Worm (Caenorhabditis elegans) whole organism, young adult: ENCODE measurements around the gene best-5.

Source experiments
- B0035.1 ChIP-seq: sonication (generic microtip); optimal IDR thresholded peaks from 2 replicates; lab custom pipeline; 2016; ENCODE audit warnings: missing genetic modification characterization, mild to moderate bottlenecking, missing compliant biosample characterization, missing genotype, missing genetic modification reagents
- B0261.1 ChIP-seq: sonication (generic microtip); optimal IDR thresholded peaks from 2 replicates; lab custom pipeline; 2016; ENCODE audit warnings: mild to moderate bottlenecking, missing genetic modification characterization, moderate library complexity, missing compliant biosample characterization
- B0336.3 ChIP-seq: fragments of 200-800 bp; sonication (Bioruptor generic); IDR thresholded peaks from 2 replicates; pipeline ENCODE4 v1.3.6; 2022; ENCODE audit warnings: missing genetic modification characterization, missing compliant biosample characterization
- C17E4.6 ChIP-seq: fragments of 200-800 bp; sonication (Bioruptor generic); IDR thresholded peaks from 2 replicates; pipeline ENCODE4 v1.3.6; 2022; ENCODE audit warnings: missing genetic modification reagents, missing genetic modification characterization, missing compliant biosample characterization
- F22D6.2 ChIP-seq: sonication (generic microtip); optimal IDR thresholded peaks from 2 replicates; lab custom pipeline; 2016; ENCODE audit warnings: mild to moderate bottlenecking, missing genetic modification characterization, missing compliant biosample characterization
- F37B4.10 ChIP-seq: fragments of 200-800 bp; sonication (Bioruptor generic); IDR thresholded peaks from 2 replicates; pipeline ENCODE4 v1.3.6; 2022; ENCODE audit warnings: missing genetic modification characterization, missing compliant biosample characterization
- F52B5.7 ChIP-seq: sonication (generic microtip); optimal IDR thresholded peaks from 2 replicates; lab custom pipeline; 2016; ENCODE audit warnings: mild to moderate bottlenecking, missing genetic modification characterization, missing compliant biosample characterization
- F57A8.1 ChIP-seq: fragments of 200-800 bp; sonication (Bioruptor generic); optimal IDR thresholded peaks from 2 replicates; lab custom pipeline; 2018; ENCODE audit warnings: mild to moderate bottlenecking, missing genetic modification characterization, moderate library complexity, missing compliant biosample characterization
- ZK185.1 ChIP-seq: sonication (generic microtip); optimal IDR thresholded peaks from 2 replicates; lab custom pipeline; 2016; ENCODE audit warnings: mild to moderate bottlenecking, missing genetic modification characterization, missing compliant biosample characterization; ENCODE audit not compliant: poor library complexity, severe bottlenecking
- akir-1 ChIP-seq: fragments of 200-800 bp; sonication (Bioruptor generic); optimal IDR thresholded peaks from 2 replicates; lab custom pipeline; 2018; ENCODE audit warnings: mild to moderate bottlenecking, missing genetic modification characterization, moderate library complexity, missing compliant biosample characterization
- ama-1 ChIP-seq, 3 experiments: fragments of 150-350 bp in 1 of 3; sonication (generic microtip) in 2 of 3; optimal IDR thresholded peaks; 2 replicates each; lab custom pipeline; 2014 to 2018; ENCODE audit warnings: missing biosample characterization in 2 of 3, missing genetic modification characterization in 2 of 3, missing genetic modification reagents in 2 of 3
- atf-7 ChIP-seq: sonication (generic microtip); optimal IDR thresholded peaks from 2 replicates; lab custom pipeline; 2017; ENCODE audit warnings: mild to moderate bottlenecking, missing genetic modification characterization, missing compliant biosample characterization
- bed-1 ChIP-seq: fragments of 200-800 bp; sonication (Bioruptor generic); IDR thresholded peaks from 2 replicates; pipeline ENCODE4 v1.3.6; 2022; ENCODE audit warnings: missing genetic modification reagents, missing genetic modification characterization, missing compliant biosample characterization
- bed-2 ChIP-seq: fragments of 200-800 bp; sonication (Bioruptor generic); IDR thresholded peaks from 2 replicates; pipeline ENCODE4 v1.3.6; 2022; ENCODE audit warnings: missing genetic modification reagents, missing genetic modification characterization, missing compliant biosample characterization
- ceh-100 ChIP-seq: fragments of 200-800 bp; sonication (Bioruptor generic); IDR thresholded peaks from 2 replicates; pipeline ENCODE4 v1.3.6; 2022; ENCODE audit warnings: missing genetic modification reagents, missing genetic modification characterization, missing compliant biosample characterization
- ceh-27 ChIP-seq: fragments of 200-800 bp; sonication (Bioruptor generic); optimal IDR thresholded peaks from 2 replicates; lab custom pipeline; 2018; ENCODE audit warnings: mild to moderate bottlenecking, missing genetic modification characterization, moderate library complexity, missing compliant biosample characterization
- ceh-58 ChIP-seq: fragments of 200-800 bp; sonication (Bioruptor generic); IDR thresholded peaks from 2 replicates; pipeline ENCODE4 v1.3.6; 2022; ENCODE audit warnings: missing genetic modification characterization, missing compliant biosample characterization
- die-1 ChIP-seq: sonication (generic microtip); optimal IDR thresholded peaks from 2 replicates; lab custom pipeline; 2016; ENCODE audit warnings: missing genotype, mild to moderate bottlenecking, missing genetic modification characterization, missing compliant biosample characterization
- dox-1 ChIP-seq: fragments of 200-800 bp; sonication (Bioruptor generic); IDR thresholded peaks from 2 replicates; pipeline ENCODE4 v1.3.6; 2022; ENCODE audit warnings: missing genetic modification reagents, missing genetic modification characterization, missing compliant biosample characterization
- fkh-3 ChIP-seq: sonication (generic microtip); optimal IDR thresholded peaks from 2 replicates; lab custom pipeline; 2016; ENCODE audit warnings: mild to moderate bottlenecking, missing genetic modification characterization, missing compliant biosample characterization
- hmg-1.2 ChIP-seq: fragments of 200-800 bp; sonication (Bioruptor generic); IDR thresholded peaks from 2 replicates; pipeline ENCODE4 v1.3.6; 2022; ENCODE audit warnings: missing genetic modification reagents, missing genetic modification characterization, missing compliant biosample characterization
- hsf-1 ChIP-seq: fragments of 200-800 bp; sonication (Bioruptor generic); IDR thresholded peaks from 2 replicates; pipeline ENCODE4 v1.3.6; 2022; ENCODE audit warnings: missing genetic modification reagents, missing genetic modification characterization, missing compliant biosample characterization
- let-526 ChIP-seq: fragments of 200-800 bp; sonication (Bioruptor generic); IDR thresholded peaks from 2 replicates; pipeline ENCODE4 v1.3.6; 2022; ENCODE audit warnings: missing genetic modification reagents, missing genetic modification characterization, missing compliant biosample characterization
- lin-35 ChIP-seq, 3 experiments: fragments of 150-350 bp in 2 of 3; sonication (generic microtip) in 1 of 3; optimal IDR thresholded peaks; 2 replicates each; lab custom pipeline; 2014 to 2018; ENCODE audit warnings: missing biosample characterization in 3 of 3, missing genetic modification characterization in 3 of 3, missing genetic modification reagents in 3 of 3
- lin-40 ChIP-seq: sonication (generic microtip); optimal IDR thresholded peaks from 2 replicates; lab custom pipeline; 2016; ENCODE audit warnings: missing genetic modification characterization, mild to moderate bottlenecking, missing compliant biosample characterization, missing genotype, missing genetic modification reagents
- lir-1 ChIP-seq: fragments of 200-800 bp; sonication (Bioruptor generic); conservative IDR thresholded peaks from 2 replicates; pipeline ENCODE4 v1.3.6; 2022; ENCODE audit warnings: missing genetic modification reagents, missing genetic modification characterization, missing compliant biosample characterization
- mcd-1 ChIP-seq: fragments of 200-800 bp; sonication (Bioruptor generic); IDR thresholded peaks from 2 replicates; pipeline ENCODE4 v1.3.6; 2022; ENCODE audit warnings: missing genetic modification reagents, missing genetic modification characterization, missing compliant biosample characterization
- mel-28 ChIP-seq: sonication (generic microtip); optimal IDR thresholded peaks from 2 replicates; lab custom pipeline; 2016; ENCODE audit warnings: borderline replicate concordance, mild to moderate bottlenecking, missing genetic modification characterization, missing compliant biosample characterization
- mes-4 ChIP-seq: sonication (generic microtip); optimal IDR thresholded peaks from 2 replicates; lab custom pipeline; 2016; ENCODE audit warnings: missing genotype, missing genetic modification characterization, missing compliant biosample characterization
- nhr-27 ChIP-seq: fragments of 200-800 bp; sonication (Bioruptor generic); optimal IDR thresholded peaks from 2 replicates; lab custom pipeline; 2018; ENCODE audit warnings: mild to moderate bottlenecking, missing genetic modification characterization, moderate library complexity, missing compliant biosample characterization
- nhr-90 ChIP-seq: sonication (generic microtip); optimal IDR thresholded peaks from 2 replicates; lab custom pipeline; 2016; ENCODE audit warnings: missing genotype, mild to moderate bottlenecking, missing genetic modification characterization, missing compliant biosample characterization
- rpc-1 ChIP-seq, 2 experiments: fragments of 150-350 bp in 1 of 2; sonication (generic microtip) in 1 of 2; optimal IDR thresholded peaks; 2 replicates each; lab custom pipeline; 2014 to 2018; ENCODE audit warnings: missing biosample characterization in 1 of 2, missing genetic modification characterization in 1 of 2, missing genetic modification reagents in 1 of 2, missing genotype in 1 of 2
- sptf-2 ChIP-seq: fragments of 200-800 bp; sonication (Bioruptor generic); optimal IDR thresholded peaks from 2 replicates; lab custom pipeline; 2018; ENCODE audit warnings: mild to moderate bottlenecking, missing genetic modification characterization, missing compliant biosample characterization
- unc-130 ChIP-seq: sonication (generic microtip); optimal IDR thresholded peaks from 2 replicates; lab custom pipeline; 2016; ENCODE audit warnings: missing genetic modification reagents, missing genetic modification characterization, missing compliant biosample characterization
- xnd-1 ChIP-seq: sonication (generic microtip); optimal IDR thresholded peaks from 2 replicates; lab custom pipeline; 2016; ENCODE audit warnings: missing genotype, missing genetic modification reagents, missing genetic modification characterization, missing compliant biosample characterization

best-5 gene

ce11 chrIII:9658569-9658968 is 31.5 kb downstream of the best-5 start:
- TF ChIP-seq ceh-100 (no peak), B0261.1 (tag; lab: Kevin White, UChicago) (no peak), mcd-1 (no peak), unc-130 (no peak), F57A8.1 (GFP tag; lab: Kevin White, UChicago) (no peak), mes-4 (tag; lab: Kevin White, UChicago) (no peak), lin-35 (GFP tag; optimal IDR thresholded peaks at IDR 0.05; lab: Kevin White, UChicago) (no peak), ceh-58 (GFP tag; lab: Robert Waterston, UW) (no peak), C17E4.6 (GFP tag; lab: Robert Waterston, UW) (no peak), B0336.3 (GFP tag; lab: Robert Waterston, UW) (no peak), ZK185.1 (tag; lab: Kevin White, UChicago) (no peak), hsf-1 (no peak), nhr-90 (no peak), F52B5.7 (tag; lab: Kevin White, UChicago) (no peak), hmg-1.2 (GFP tag; lab: Robert Waterston, UW) (no peak), let-526 (no peak), die-1 (tag; lab: Kevin White, UChicago) (no peak), fkh-3 (no peak), ama-1 (optimal IDR thresholded peaks at IDR 0.05; lab: Kevin White, UChicago) (no peak), ama-1 (GFP tag; optimal IDR thresholded peaks at IDR 0.05; lab: Kevin White, UChicago) (no peak), sptf-2 (GFP tag; lab: Kevin White, UChicago) (no peak)

DNA sequence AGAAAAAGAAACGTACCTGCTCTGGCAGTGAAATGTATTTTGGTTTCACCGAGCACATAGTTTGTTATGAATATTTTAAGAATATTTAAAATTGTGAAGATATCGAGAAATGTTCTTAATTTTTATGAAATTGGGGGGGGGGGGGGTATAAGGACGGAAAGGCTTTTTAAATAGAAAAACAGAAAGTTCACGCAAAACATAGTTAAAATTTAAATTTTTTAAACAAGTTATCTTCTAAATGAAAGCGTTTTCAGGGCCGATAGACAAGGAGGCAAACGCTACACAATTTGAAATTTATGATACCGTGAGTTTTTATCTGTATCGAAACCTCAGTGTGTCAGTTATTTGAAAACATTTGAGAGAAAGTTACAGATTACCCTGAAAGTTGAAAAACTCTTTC is 34.3 kb downstream of the best-5 start, which contains the start of gene C15H7.4:
Gene C15H7.4 (minus strand): TSS at position 101 of the 400 bp plus-strand sequence.
- TF ChIP-seq F22D6.2 (tag; lab: Kevin White, UChicago) = no peak
- TF ChIP-seq akir-1 (GFP tag; lab: Kevin White, UChicago) = no peak
- no peak for TF ChIP-seq bed-1
- TF ChIP-seq rpc-1 (optimal IDR thresholded peaks at IDR 0.05; lab: Kevin White, UChicago) = no peak
- TF ChIP-seq rpc-1 (tag; optimal IDR thresholded peaks at IDR 0.05; lab: Kevin White, UChicago) = no peak

ce11 chrIII:9651871-9652270 is 38.2 kb downstream of the best-5 start, which contains the start of gene C15H7.3:
Gene C15H7.3 (minus strand): TSS chrIII:9651971.
- TF ChIP-seq mel-28 (tag; lab: Kevin White, UChicago) (no peak), lir-1 (no peak), nhr-90 (no peak), nhr-27 (tag; lab: Kevin White, UChicago) (no peak), lin-40 (tag; lab: Kevin White, UChicago) (no peak), B0035.1 (tag; lab: Kevin White, UChicago) (no peak), ceh-27 (GFP tag; lab: Kevin White, UChicago) (no peak), dox-1 (GFP tag; lab: Robert Waterston, UW) (no peak), xnd-1 (no peak), atf-7 (tag; lab: Kevin White, UChicago) (no peak), bed-2 (GFP tag; lab: Robert Waterston, UW) (no peak), F37B4.10 (GFP tag; lab: Robert Waterston, UW) (no peak), akir-1 (GFP tag; lab: Kevin White, UChicago) (no peak)
